Worm (Caenorhabditis elegans) whole organism, L1 larva: ENCODE data around the gene czw-1.

Experiments used
- C04F5.9 ChIP-seq: sonication (generic microtip); optimal IDR thresholded peaks from 2 replicates; lab custom pipeline; 2016; ENCODE audit warnings: missing genetic modification characterization, missing compliant biosample characterization
- egl-13 ChIP-seq: sonication (generic microtip); optimal IDR thresholded peaks from 2 replicates; lab custom pipeline; 2016; ENCODE audit warnings: missing genotype, missing genetic modification reagents, missing genetic modification characterization, missing compliant biosample characterization
- elt-2 ChIP-seq: sonication (generic microtip); optimal IDR thresholded peaks from 2 replicates; lab custom pipeline; 2016; ENCODE audit warnings: missing genetic modification characterization, mild to moderate bottlenecking, inconsistent platforms, missing compliant biosample characterization, missing genetic modification reagents
- isw-1 ChIP-seq: fragments of 200-800 bp; sonication (Bioruptor generic); IDR thresholded peaks from 2 replicates; pipeline ENCODE4 v1.3.6; 2022; ENCODE audit warnings: missing genetic modification characterization, missing compliant biosample characterization
- pqm-1 ChIP-seq: sonication (generic microtip); optimal IDR thresholded peaks from 3 replicates; lab custom pipeline; 2017; ENCODE audit warnings: missing biosample characterization, missing genetic modification characterization
- ztf-11 ChIP-seq, 2 experiments: sonication (generic microtip); optimal IDR thresholded peaks; 2 replicates each; lab custom pipeline; 2016 to 2017; ENCODE audit warnings: missing genetic modification characterization in 2 of 2, missing biosample characterization in 1 of 2, missing compliant biosample characterization in 1 of 2

DNA sequence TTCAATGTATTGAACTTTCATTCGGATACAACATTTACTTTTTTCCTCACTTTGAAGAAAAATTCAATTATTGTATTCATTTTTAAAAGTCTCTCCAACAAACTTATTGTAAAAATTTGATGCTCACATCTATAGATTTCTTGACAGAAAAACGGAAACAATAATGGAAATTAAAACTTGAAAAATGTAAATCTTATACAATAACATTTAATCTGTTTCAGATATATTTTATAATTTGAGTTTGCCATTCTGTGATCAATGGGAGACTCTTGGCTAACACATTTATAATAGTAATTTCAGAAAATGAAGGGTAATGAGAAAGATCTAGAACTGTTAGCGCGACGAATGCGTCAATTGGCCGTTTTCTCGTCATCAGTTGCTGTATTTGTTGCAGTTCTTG lies 41.8 kb upstream of the czw-1 start, which contains the start of gene col-115:
- TF ChIP-seq C04F5.9 (tag; lab: Kevin White, UChicago): no peak
- TF ChIP-seq pqm-1 (tag; lab: Kevin White, UChicago): no peak
- no peak for TF ChIP-seq elt-2 (tag; lab: Kevin White, UChicago)
- TF ChIP-seq ztf-11 (tag; optimal IDR thresholded peaks at IDR 0.05; lab: Kevin White, UChicago): no peak
- TF ChIP-seq isw-1 (GFP tag; lab: Robert Waterston, UW): no peak
- TF ChIP-seq egl-13 (tag; lab: Kevin White, UChicago): no peak
